Worm (Caenorhabditis elegans) whole organism, L3 larva: ENCODE data around the gene ddi-1.

Source experiments
- fkh-2 ChIP-seq: fragments of 150-350 bp; optimal IDR thresholded peaks from 2 replicates; lab custom pipeline; 2014; ENCODE audit warnings: missing biosample characterization, missing genetic modification reagents, missing genetic modification characterization
- lin-39 ChIP-seq: fragments of 150-350 bp; optimal IDR thresholded peaks from 2 replicates; lab custom pipeline; 2018; ENCODE audit warnings: missing biosample characterization, missing genetic modification reagents, missing genetic modification characterization
- nhr-28 ChIP-seq: fragments of 150-350 bp; optimal IDR thresholded peaks from 2 replicates; lab custom pipeline; 2014; ENCODE audit warnings: missing biosample characterization, missing genetic modification characterization
- skn-1 ChIP-seq: fragments of 150-350 bp; optimal IDR thresholded peaks from 2 replicates; lab custom pipeline; 2014; ENCODE audit warnings: missing biosample characterization, missing genetic modification characterization
- snpc-4 ChIP-seq: fragments of 150-350 bp; optimal IDR thresholded peaks from 2 replicates; lab custom pipeline; 2014; ENCODE audit warnings: missing biosample characterization, missing genetic modification characterization

DNA sequence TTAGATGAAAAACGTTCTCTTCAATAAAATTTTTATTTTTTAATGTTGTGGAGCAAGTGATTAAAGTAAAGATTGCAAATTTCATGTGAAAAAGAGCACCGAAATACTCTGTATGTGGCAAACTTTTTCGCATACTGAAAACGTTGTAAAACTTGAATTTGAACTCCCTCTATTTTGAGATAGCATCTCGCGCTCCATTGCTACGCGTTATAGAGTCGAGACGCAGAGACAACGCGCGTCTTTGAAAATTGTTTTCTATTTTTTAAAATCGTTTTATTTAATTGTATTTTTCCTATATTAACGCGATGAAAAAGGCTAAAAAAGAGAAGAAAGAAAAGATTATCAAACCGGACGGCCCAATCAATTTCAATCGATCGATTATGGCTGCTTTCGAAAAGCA lies 25.9 kb downstream of the ddi-1 start, which contains the start of gene fan-1:
- TF ChIP-seq fkh-2 (tag; lab: Kevin White, UChicago) (no peak), snpc-4 (tag; lab: Kevin White, UChicago) (peak; percentile 55), skn-1 (tag; lab: Kevin White, UChicago) (peak; percentile 58), nhr-28 (no peak), lin-39 (peak; percentile 32)
